Fruit fly (Drosophila melanogaster) whole organism, embryonic: ENCODE measurements around the gene CG42578.

Source experiments
- B-H1 ChIP-seq: fragments of 200-800 bp; sonication (Bioruptor generic); IDR thresholded peaks from 3 replicates; pipeline ENCODE4 v1.3.6; 2022; ENCODE audit warnings: missing biosample characterization, missing genetic modification characterization
- Bgb ChIP-seq: fragments of 200-800 bp; sonication (Bioruptor generic); IDR thresholded peaks from 2 replicates; pipeline ENCODE4 v1.3.6; 2022; ENCODE audit warnings: missing biosample characterization, missing genetic modification characterization; ENCODE audit not compliant: partially characterized antibody
- BtbVII ChIP-seq: fragments of 200-800 bp; sonication (Bioruptor generic); optimal IDR thresholded peaks from 3 replicates; lab custom pipeline; 2017; ENCODE audit warnings: missing biosample characterization, mild to moderate bottlenecking, missing genetic modification characterization
- CG10959 ChIP-seq: fragments of 200-800 bp; sonication (Bioruptor generic); IDR thresholded peaks from 2 replicates; pipeline ENCODE4 v1.3.6; 2022; ENCODE audit warnings: missing biosample characterization, missing genetic modification characterization
- CG11696 ChIP-seq: fragments of 200-800 bp; sonication (Bioruptor generic); IDR thresholded peaks from 2 replicates; pipeline ENCODE4 v1.3.6; 2022; ENCODE audit warnings: missing biosample characterization, missing genetic modification characterization
- CG11723 ChIP-seq: fragments of 200-800 bp; sonication (Bioruptor generic); optimal IDR thresholded peaks from 2 replicates; lab custom pipeline; 2017; ENCODE audit warnings: missing biosample characterization, mild to moderate bottlenecking, missing genetic modification characterization
- CG12155 ChIP-seq: fragments of 200-800 bp; sonication (Bioruptor generic); optimal IDR thresholded peaks from 3 replicates; lab custom pipeline; 2016; ENCODE audit warnings: missing biosample characterization, missing genetic modification characterization
- CG1233 ChIP-seq: fragments of 200-800 bp; sonication (Bioruptor generic); optimal IDR thresholded peaks from 4 replicates; lab custom pipeline; 2018; ENCODE audit warnings: missing biosample characterization, mild to moderate bottlenecking, missing genetic modification characterization
- CG12391 ChIP-seq: fragments of 200-800 bp; sonication (Bioruptor generic); optimal IDR thresholded peaks from 3 replicates; lab custom pipeline; 2018; ENCODE audit warnings: missing biosample characterization, mild to moderate bottlenecking, missing genetic modification characterization, moderate library complexity
- CG16813 ChIP-seq: fragments of 200-800 bp; sonication (Bioruptor generic); IDR thresholded peaks from 3 replicates; pipeline ENCODE4 v1.3.6; 2022; ENCODE audit warnings: missing biosample characterization, missing genetic modification characterization; ENCODE audit not compliant: partially characterized antibody
- CG17612 ChIP-seq: fragments of 200-800 bp; sonication (Bioruptor generic); IDR thresholded peaks from 2 replicates; pipeline ENCODE4 v1.3.6; 2022; ENCODE audit warnings: missing biosample characterization, missing genetic modification characterization
- CG2875 ChIP-seq: fragments of 200-800 bp; sonication (Bioruptor generic); optimal IDR thresholded peaks from 2 replicates; lab custom pipeline; 2017; ENCODE audit warnings: missing biosample characterization, mild to moderate bottlenecking, missing genetic modification characterization, missing genetic modification reagents
- CG30431 ChIP-seq: fragments of 200-800 bp; sonication (Bioruptor generic); optimal IDR thresholded peaks from 2 replicates; lab custom pipeline; 2017; ENCODE audit warnings: missing biosample characterization, missing genetic modification characterization
- CG42726 ChIP-seq: fragments of 200-800 bp; sonication (Bioruptor generic); IDR thresholded peaks from 2 replicates; pipeline ENCODE4 v1.3.6; 2022; ENCODE audit warnings: missing biosample characterization, missing genetic modification characterization; ENCODE audit not compliant: partially characterized antibody
- CG9215 ChIP-seq: fragments of 200-800 bp; sonication (Bioruptor generic); IDR thresholded peaks from 2 replicates; pipeline ENCODE4 v1.3.6; 2022; ENCODE audit warnings: missing biosample characterization, missing genetic modification characterization
- CG9727 ChIP-seq: fragments of 200-800 bp; sonication (Bioruptor generic); optimal IDR thresholded peaks from 3 replicates; lab custom pipeline; 2017; ENCODE audit warnings: missing biosample characterization, mild to moderate bottlenecking, missing genetic modification characterization
- CG9817 ChIP-seq: fragments of 200-800 bp; sonication (Bioruptor generic); optimal IDR thresholded peaks from 2 replicates; lab custom pipeline; 2018; ENCODE audit warnings: missing biosample characterization, mild to moderate bottlenecking, missing genetic modification characterization, moderate library complexity
- Dfd ChIP-seq, 2 experiments: fragments of >200 bp; optimal IDR thresholded peaks; 2 replicates each; lab custom pipeline; 2017; ENCODE audit warnings: missing biosample characterization in 2 of 2, missing genetic modification characterization in 2 of 2
- Drgx ChIP-seq: fragments of 200-800 bp; sonication (Bioruptor generic); IDR thresholded peaks from 2 replicates; pipeline ENCODE4 v1.3.6; 2022; ENCODE audit warnings: missing biosample characterization, missing genetic modification characterization
- Gsc ChIP-seq: fragments of 200-800 bp; sonication (Bioruptor generic); IDR thresholded peaks from 2 replicates; pipeline ENCODE4 v1.3.6; 2022; ENCODE audit warnings: missing biosample characterization, missing genetic modification characterization
- Hmx ChIP-seq: fragments of 200-800 bp; sonication (Bioruptor generic); optimal IDR thresholded peaks from 2 replicates; lab custom pipeline; 2016; ENCODE audit warnings: missing biosample characterization, missing genetic modification characterization
- Pdp1 ChIP-seq, 2 experiments: fragments of 200-800 bp; sonication (Bioruptor generic); optimal IDR thresholded peaks; 3 replicates each; lab custom pipeline; 2016; ENCODE audit warnings: missing biosample characterization in 2 of 2, missing genetic modification characterization in 2 of 2, mild to moderate bottlenecking in 1 of 2, moderate library complexity in 1 of 2
- Rx ChIP-seq: fragments of 200-800 bp; sonication (Bioruptor generic); IDR thresholded peaks from 2 replicates; pipeline ENCODE4 v1.3.6; 2022; ENCODE audit warnings: missing biosample characterization, missing genetic modification characterization
- Spps ChIP-seq: fragments of 200-800 bp; sonication (Bioruptor generic); optimal IDR thresholded peaks from 2 replicates; lab custom pipeline; 2018; ENCODE audit warnings: missing biosample characterization, mild to moderate bottlenecking, missing genetic modification characterization
- ac ChIP-seq: fragments of 200-800 bp; sonication (Bioruptor generic); optimal IDR thresholded peaks from 3 replicates; lab custom pipeline; 2017; ENCODE audit warnings: missing biosample characterization, mild to moderate bottlenecking, missing genetic modification characterization
- al ChIP-seq: fragments of 200-800 bp; sonication (Bioruptor generic); IDR thresholded peaks from 2 replicates; pipeline ENCODE4 v1.3.6; 2022; ENCODE audit warnings: missing biosample characterization, missing genetic modification characterization
- ash1 ChIP-seq: fragments of 200-800 bp; sonication (Bioruptor generic); optimal IDR thresholded peaks from 2 replicates; lab custom pipeline; 2018; ENCODE audit warnings: missing biosample characterization, mild to moderate bottlenecking, missing genetic modification characterization
- az2 ChIP-seq: fragments of 200-800 bp; sonication (Bioruptor generic); optimal IDR thresholded peaks from 3 replicates; lab custom pipeline; 2016; ENCODE audit warnings: missing biosample characterization, missing genetic modification characterization
- bigmax ChIP-seq: fragments of 200-800 bp; sonication (Bioruptor generic); optimal IDR thresholded peaks from 2 replicates; lab custom pipeline; 2018; ENCODE audit warnings: missing biosample characterization, mild to moderate bottlenecking, missing genetic modification characterization
- br ChIP-seq: fragments of >200 bp; optimal IDR thresholded peaks from 2 replicates; lab custom pipeline; 2017
- cg ChIP-seq: fragments of 200-800 bp; sonication (Bioruptor generic); optimal IDR thresholded peaks from 3 replicates; lab custom pipeline; 2019; ENCODE audit warnings: missing biosample characterization, mild to moderate bottlenecking, missing genetic modification characterization, moderate library complexity
- chinmo ChIP-seq: fragments of 200-800 bp; sonication (Bioruptor generic); IDR thresholded peaks from 4 replicates; pipeline ENCODE4 v1.3.6; 2022; ENCODE audit warnings: missing biosample characterization, missing genetic modification characterization; ENCODE audit not compliant: partially characterized antibody
- dan ChIP-seq: fragments of 200-800 bp; sonication (Bioruptor generic); IDR thresholded peaks from 2 replicates; pipeline ENCODE4 v1.3.6; 2022; ENCODE audit warnings: missing biosample characterization, missing genetic modification characterization
- dm ChIP-seq: fragments of 200-800 bp; sonication (Bioruptor generic); optimal IDR thresholded peaks from 3 replicates; lab custom pipeline; 2016; ENCODE audit warnings: missing biosample characterization, missing genetic modification characterization
- ems ChIP-seq: fragments of 200-800 bp; sonication (Bioruptor generic); optimal IDR thresholded peaks from 3 replicates; lab custom pipeline; 2016; ENCODE audit warnings: missing biosample characterization, missing genetic modification characterization
- ftz-f1 ChIP-seq: fragments of 200-800 bp; sonication (Bioruptor generic); optimal IDR thresholded peaks from 2 replicates; lab custom pipeline; 2016; ENCODE audit warnings: missing biosample characterization, missing genetic modification characterization
- kah ChIP-seq: fragments of 200-800 bp; sonication (Bioruptor generic); optimal IDR thresholded peaks from 2 replicates; lab custom pipeline; 2018; ENCODE audit warnings: missing biosample characterization, mild to moderate bottlenecking, missing genetic modification characterization
- lbe ChIP-seq: fragments of 200-800 bp; sonication (Bioruptor generic); optimal IDR thresholded peaks from 2 replicates; lab custom pipeline; 2016; ENCODE audit warnings: missing biosample characterization, mild to moderate bottlenecking, missing genetic modification characterization
- luna ChIP-seq: fragments of 200-800 bp; sonication (Bioruptor generic); optimal IDR thresholded peaks from 2 replicates; lab custom pipeline; 2016; ENCODE audit warnings: missing biosample characterization, missing genetic modification characterization
- org-1 ChIP-seq: fragments of 200-800 bp; sonication (Bioruptor generic); optimal IDR thresholded peaks from 2 replicates; lab custom pipeline; 2017; ENCODE audit warnings: missing biosample characterization, missing genetic modification characterization
- otp ChIP-seq: fragments of 200-800 bp; sonication (Bioruptor generic); IDR thresholded peaks from 3 replicates; pipeline ENCODE4, ENCODE4 v1.3.6; 2022; ENCODE audit warnings: missing biosample characterization, missing genetic modification characterization
- pan ChIP-seq, 4 experiments: fragments of >200 bp in 3 of 4; fragments of 200-800 bp in 1 of 4; sonication (Bioruptor generic) in 1 of 4; optimal IDR thresholded peaks in 3 of 4; IDR thresholded peaks in 1 of 4; 2 replicates each; pipeline versions ENCODE4 v1.3.6 to Lab custom; 2017 to 2022; ENCODE audit warnings: missing biosample characterization in 2 of 4, missing genetic modification characterization in 2 of 4, mixed read lengths in 1 of 4
- pfk ChIP-seq: fragments of 200-800 bp; sonication (Bioruptor generic); optimal IDR thresholded peaks from 2 replicates; lab custom pipeline; 2018; ENCODE audit warnings: missing biosample characterization, mild to moderate bottlenecking, missing genetic modification characterization, moderate library complexity
- pnt ChIP-seq: fragments of 200-800 bp; sonication (Bioruptor generic); optimal IDR thresholded peaks from 3 replicates; lab custom pipeline; 2016; ENCODE audit warnings: missing biosample characterization, missing genetic modification characterization
- psq ChIP-seq: fragments of 200-800 bp; sonication (Bioruptor generic); optimal IDR thresholded peaks from 2 replicates; lab custom pipeline; 2017; ENCODE audit warnings: missing biosample characterization, missing genetic modification characterization
- slou ChIP-seq: fragments of 200-800 bp; sonication (Bioruptor generic); optimal IDR thresholded peaks from 3 replicates; lab custom pipeline; 2016; ENCODE audit warnings: missing biosample characterization, missing genetic modification characterization
- sob ChIP-seq: fragments of 200-800 bp; sonication (Bioruptor generic); IDR thresholded peaks from 2 replicates; pipeline ENCODE4 v1.3.6; 2022; ENCODE audit warnings: missing biosample characterization, missing genetic modification characterization
- stwl ChIP-seq: fragments of 200-800 bp; sonication (Bioruptor generic); optimal IDR thresholded peaks from 3 replicates; lab custom pipeline; 2018; ENCODE audit warnings: missing biosample characterization, mild to moderate bottlenecking, missing genetic modification characterization, moderate library complexity
- tin ChIP-seq: fragments of 200-800 bp; sonication (Bioruptor generic); optimal IDR thresholded peaks from 3 replicates; lab custom pipeline; 2016; ENCODE audit warnings: missing biosample characterization, missing genetic modification characterization
- tx ChIP-seq: fragments of 200-800 bp; sonication (Bioruptor generic); optimal IDR thresholded peaks from 2 replicates; lab custom pipeline; 2016; ENCODE audit warnings: missing biosample characterization, missing genetic modification characterization
- zen ChIP-seq: fragments of 200-800 bp; sonication (Bioruptor generic); optimal IDR thresholded peaks from 3 replicates; lab custom pipeline; 2018; ENCODE audit warnings: missing biosample characterization, mild to moderate bottlenecking, missing genetic modification characterization, moderate library complexity

The CG42578 gene

DNA sequence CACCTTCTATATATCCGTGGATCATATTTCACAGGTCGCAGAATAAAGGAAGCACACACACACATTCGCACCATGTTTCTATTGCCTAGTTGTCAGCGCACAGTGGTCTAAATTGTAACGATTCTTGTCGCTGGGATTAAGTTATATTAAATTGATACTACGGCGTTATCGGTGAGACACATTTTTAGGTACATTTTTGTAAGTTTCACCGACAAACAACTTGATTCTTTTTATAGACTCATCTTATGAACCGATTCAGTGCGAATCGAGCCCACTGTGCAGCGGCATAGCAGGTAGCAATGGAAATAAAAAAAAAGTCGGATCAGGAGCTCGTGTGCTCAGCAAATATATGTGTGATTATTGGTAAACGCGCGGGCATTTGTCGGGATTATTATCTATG, 34.2 kb downstream of the CG42578 start (continued):
- TF ChIP-seq Drgx (GFP tag; lab: Robert Waterston, UW) = peak; percentile 66
- TF ChIP-seq bigmax (GFP tag; lab: Kevin White, UChicago) = no peak
- peak; percentile 66 for TF ChIP-seq tx
- no peak for TF ChIP-seq pnt (GFP tag; lab: Kevin White, UChicago)
- peak; percentile 46 for TF ChIP-seq luna
- TF ChIP-seq psq = peak; percentile 9
- TF ChIP-seq ftz-f1 (GFP tag; lab: Kevin White, UChicago) = no peak
- peak; percentile 13 for TF ChIP-seq ac (GFP tag; lab: Kevin White, UChicago)
- TF ChIP-seq CG10959 (GFP tag; lab: Robert Waterston, UW) = peak; percentile 66
- no peak for TF ChIP-seq br (lab: Kevin White, UChicago)
- no peak for TF ChIP-seq kah (GFP tag; lab: Kevin White, UChicago)
- peak; percentile 24 for TF ChIP-seq Spps (tag; lab: Kevin White, UChicago)
- TF ChIP-seq chinmo (GFP tag; lab: Robert Waterston, UW) = no peak
- peak; percentile 33 for TF ChIP-seq dm (GFP tag; lab: Kevin White, UChicago)
- no peak for TF ChIP-seq pan (optimal IDR thresholded peaks at IDR 0.05; lab: Kevin White, UChicago)
- peak in 1 of 2 experiments; percentile 75 for TF ChIP-seq pan (GFP tag; optimal IDR thresholded peaks at IDR 0.05 in 1 of 2, IDR thresholded peaks at IDR 0.05 in 1 of 2)
- peak; percentile 54 for TF ChIP-seq CG11696 (GFP tag; lab: Robert Waterston, UW)
- peak; percentile 58 for TF ChIP-seq B-H1 (GFP tag; lab: Robert Waterston, UW)
- TF ChIP-seq org-1 (GFP tag; lab: Kevin White, UChicago) = peak; percentile 70
- TF ChIP-seq lbe (GFP tag; lab: Kevin White, UChicago) = no peak
- TF ChIP-seq CG9817 (tag; lab: Kevin White, UChicago) = peak; percentile 56
- TF ChIP-seq CG30431 = peak; percentile 71
- no peak for TF ChIP-seq pfk
- TF ChIP-seq otp (GFP tag; lab: Robert Waterston, UW) = peak; percentile 73
- TF ChIP-seq ems (GFP tag; lab: Kevin White, UChicago) = peak; percentile 73
- no peak for TF ChIP-seq cg (GFP tag; lab: Kevin White, UChicago)
- TF ChIP-seq CG12391 (tag; lab: Kevin White, UChicago) = peak; percentile 72
- no peak for TF ChIP-seq CG17612 (GFP tag; lab: Robert Waterston, UW)
- no peak for TF ChIP-seq al (GFP tag; lab: Robert Waterston, UW)
- TF ChIP-seq CG9727 (GFP tag; lab: Kevin White, UChicago) = peak; percentile 73
- TF ChIP-seq Gsc (GFP tag; lab: Robert Waterston, UW) = no peak
- TF ChIP-seq CG16813 (GFP tag; lab: Robert Waterston, UW) = no peak
- peak; percentile 41 for TF ChIP-seq CG1233 (GFP tag; lab: Kevin White, UChicago)
- peak; percentile 78 for TF ChIP-seq az2
- peak; percentile 64 for TF ChIP-seq slou (GFP tag; lab: Kevin White, UChicago)
- peak; percentile 48 for TF ChIP-seq BtbVII (GFP tag; lab: Kevin White, UChicago)
- no peak for TF ChIP-seq Hmx
- TF ChIP-seq sob = peak; percentile 61
- TF ChIP-seq CG9215 (GFP tag; lab: Robert Waterston, UW) = no peak
- no peak for TF ChIP-seq ash1 (GFP tag; lab: Kevin White, UChicago)
- no peak for TF ChIP-seq CG42726 (GFP tag; lab: Robert Waterston, UW)
- TF ChIP-seq Dfd (GFP tag; optimal IDR thresholded peaks at IDR 0.05; lab: Kevin White, UChicago) = no peak
- no peak for TF ChIP-seq CG11723 (GFP tag; lab: Kevin White, UChicago)
- no peak for TF ChIP-seq dan (GFP tag; lab: Robert Waterston, UW)
- no peak for TF ChIP-seq stwl (tag; lab: Kevin White, UChicago)
- TF ChIP-seq Pdp1 (GFP tag; optimal IDR thresholded peaks at IDR 0.05; lab: Kevin White, UChicago) = peak in 1 of 2 experiments; percentile 67
- TF ChIP-seq Bgb (GFP tag; lab: Robert Waterston, UW) = no peak
- peak; percentile 67 for TF ChIP-seq CG2875 (GFP tag; lab: Kevin White, UChicago)
- peak; percentile 63 for TF ChIP-seq CG12155
- TF ChIP-seq Rx (GFP tag; lab: Robert Waterston, UW) = 0 out of 2 replicates have a peak, but pooled peaks have one; percentile 24
- TF ChIP-seq tin (GFP tag; lab: Kevin White, UChicago) = peak; percentile 66
- peak; percentile 63 for TF ChIP-seq zen
